Fruit fly (Drosophila melanogaster): ENCODE results near the gene dac.
A peak's percentile ranks its signal among the peaks of the same experiment; 100 is the strongest.

The dac gene

dm6 chr2L:16535071-16535581 lies 49.3 kb upstream of the dac start (continued):
- TF ChIP-seq HmgZ (tag; optimal IDR thresholded peaks at IDR 0.05) (peak; percentile 57), Taf1 (GFP tag; IDR thresholded peaks at IDR 0.05) (peak; percentile 40; the same call in 1 of the 2 replicates), Hmx (GFP tag; optimal IDR thresholded peaks at IDR 0.05) (peak; percentile 19), CG7786 (GFP tag; optimal IDR thresholded peaks at IDR 0.05) (peak; percentile 76), Atf6 (GFP tag; IDR thresholded peaks at IDR 0.05) (peak; percentile 67), klu (GFP tag; IDR thresholded peaks at IDR 0.05) (peak; percentile 46; the same call in 1 of the 2 replicates), CG4820 (GFP tag; optimal IDR thresholded peaks at IDR 0.05) (peak; percentile 25), ham (GFP tag; IDR thresholded peaks at IDR 0.05) (no peak), Tbp (GFP tag; optimal IDR thresholded peaks at IDR 0.05) (no peak), row (GFP tag; IDR thresholded peaks at IDR 0.05) (peak; percentile 57), ash1 (GFP tag; optimal IDR thresholded peaks at IDR 0.05) (no peak), hth (optimal IDR thresholded peaks at IDR 0.05) (no peak), dmrt11E (tag; optimal IDR thresholded peaks at IDR 0.05) (no peak), inv (GFP tag; IDR thresholded peaks at IDR 0.05; ENCODE audit: partially characterized antibody) (no peak), CG2116 (GFP tag; optimal IDR thresholded peaks at IDR 0.05) (no peak), CG3995 (GFP tag; optimal IDR thresholded peaks at IDR 0.05) (no peak), slbo (GFP tag; IDR thresholded peaks at IDR 0.05) (peak; percentile 67; the same call in 1 of the 2 replicates), CG10565 (GFP tag; optimal IDR thresholded peaks at IDR 0.05) (no peak), CG14710 (tag; optimal IDR thresholded peaks at IDR 0.05) (peak; percentile 34), CG8281 (tag; optimal IDR thresholded peaks at IDR 0.05) (peak; percentile 48), Atf-2 (GFP tag; optimal IDR thresholded peaks at IDR 0.05) (peak; percentile 74), CG1233 (GFP tag; optimal IDR thresholded peaks at IDR 0.05) (peak; percentile 60), CG5180 (GFP tag; optimal IDR thresholded peaks at IDR 0.05) (no peak), B-H2 (GFP tag; optimal IDR thresholded peaks at IDR 0.05) (peak; percentile 64), CG1832 (GFP tag; optimal IDR thresholded peaks at IDR 0.05) (peak; percentile 19), sens (GFP tag) (peak; percentile 93), CG6765 (GFP tag; optimal IDR thresholded peaks at IDR 0.05) (peak; percentile 30), sr (GFP tag; IDR thresholded peaks at IDR 0.05) (no peak), CG6854 (GFP tag; optimal IDR thresholded peaks at IDR 0.05) (peak; percentile 81), Ravus (GFP tag; IDR thresholded peaks at IDR 0.05) (no peak), CG11696 (GFP tag; IDR thresholded peaks at IDR 0.05) (no peak), Hr78 (GFP tag; optimal IDR thresholded peaks at IDR 0.05) (peak in 1 of 2 experiments; percentile 35), Pdp1 (GFP tag; optimal IDR thresholded peaks at IDR 0.05) (peak; percentile 69 to 71), CG15479 (GFP tag; optimal IDR thresholded peaks at IDR 0.05) (no peak), lov (optimal IDR thresholded peaks at IDR 0.05) (no peak), lov (GFP tag; IDR thresholded peaks at IDR 0.05) (no peak), ranshi (GFP tag; IDR thresholded peaks at IDR 0.05) (0 out of 2 replicates have a peak, but pooled peaks have one; percentile 30), Fer1 (GFP tag; optimal IDR thresholded peaks at IDR 0.05) (peak; percentile 74), HLH54F (GFP tag; optimal IDR thresholded peaks at IDR 0.05) (peak; percentile 88), Spps (tag; optimal IDR thresholded peaks at IDR 0.05) (no peak), bowl (GFP tag; IDR thresholded peaks at IDR 0.05) (no peak), CG8765 (GFP tag; IDR thresholded peaks at IDR 0.05) (no peak; the same call in 1 of the 2 replicates), CG9876 (GFP tag; optimal IDR thresholded peaks at IDR 0.05) (peak; percentile 61), esg (GFP tag; conservative IDR thresholded peaks at IDR 0.05) (peak; percentile 49), Dp (GFP tag; optimal IDR thresholded peaks at IDR 0.05) (no peak), Sox102F (GFP tag; optimal IDR thresholded peaks at IDR 0.05) (peak; percentile 83), CG13624 (GFP tag; optimal IDR thresholded peaks at IDR 0.05) (peak; percentile 87), Nf-YA (GFP tag; IDR thresholded peaks at IDR 0.05) (no peak), Awh (GFP tag; IDR thresholded peaks at IDR 0.05) (no peak), tgo (GFP tag; IDR thresholded peaks at IDR 0.05) (peak; percentile 50; the same call in 2 of the 3 replicates), slou (GFP tag; optimal IDR thresholded peaks at IDR 0.05) (peak; percentile 89), Atf3 (GFP tag; optimal IDR thresholded peaks at IDR 0.05) (peak; percentile 49)

All from whole organism, embryonic.